Worm (Caenorhabditis elegans): ENCODE results near the gene K08D8.7.
A peak's percentile ranks its signal among the peaks of the same experiment; 100 is the strongest.

K08D8.7 gene

DNA sequence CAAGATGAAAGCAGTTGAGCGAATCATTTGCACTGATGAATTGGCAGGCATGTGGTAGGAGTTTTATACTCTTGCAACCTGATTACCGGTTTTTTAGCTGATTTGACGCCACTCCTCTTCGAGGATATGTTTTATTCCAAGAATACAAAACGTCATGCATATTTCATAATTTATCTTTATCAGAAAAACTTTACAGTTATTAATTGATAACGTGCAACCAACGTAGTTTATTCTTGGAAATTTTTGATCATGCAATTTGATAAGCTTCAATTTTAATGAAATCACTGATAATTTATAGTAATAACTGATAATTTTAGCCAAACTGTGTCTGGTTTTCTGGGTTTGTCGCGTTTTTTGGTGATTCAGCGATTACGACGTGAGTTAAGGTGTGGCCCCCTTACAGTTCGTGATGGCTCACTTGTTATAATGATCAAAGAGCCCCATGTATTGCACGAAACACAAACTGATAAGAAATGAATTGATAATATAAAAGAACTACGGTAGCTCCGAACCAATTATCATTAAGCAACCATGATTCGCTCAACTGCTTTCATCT lies 39.7 kb downstream of the K08D8.7 start, which contains the start of the genes cld-1 and dod-21:
TSS of gene cld-1 (minus strand) at position 51 of the 556 bp plus-strand sequence.
TSS of gene dod-21 (plus strand) at position 518 of the 556 bp plus-strand sequence.
- TF ChIP-seq ets-4 (GFP tag; optimal IDR thresholded peaks at IDR 0.05): no peak
- peak; percentile 69 for TF ChIP-seq nhr-80 (tag; optimal IDR thresholded peaks at IDR 0.05)
- no peak for TF ChIP-seq attf-3 (GFP tag; conservative IDR thresholded peaks at IDR 0.05)
- TF ChIP-seq nfyb-1 (GFP tag; IDR thresholded peaks at IDR 0.05): peak; percentile 78
- TF ChIP-seq ztf-25 (GFP tag; IDR thresholded peaks at IDR 0.05): no peak
- no peak for TF ChIP-seq rec-8 (tag; optimal IDR thresholded peaks at IDR 0.05)
- no peak for TF ChIP-seq sptf-2 (GFP tag; optimal IDR thresholded peaks at IDR 0.05)

DNA sequence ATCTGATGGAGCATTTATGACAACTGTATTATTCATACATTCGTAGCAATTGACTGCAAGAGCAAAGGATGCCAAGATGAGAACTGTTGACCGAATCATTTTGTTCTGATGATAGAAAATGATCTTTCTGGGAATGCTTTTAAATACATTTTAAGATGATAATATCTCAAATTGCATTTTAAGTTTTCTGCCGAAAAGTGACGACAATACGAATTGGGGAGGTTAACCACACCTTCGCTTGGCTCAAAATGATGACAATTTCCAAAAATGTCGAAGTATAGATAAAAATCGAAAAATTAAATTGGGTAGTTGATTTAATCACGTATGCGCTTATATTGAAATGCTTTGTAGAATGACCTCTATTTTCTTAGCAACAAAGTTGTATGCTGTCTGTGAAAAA lies 44.6 kb downstream of the K08D8.7 start, which contains the start of gene dod-24:
TSS of gene dod-24 (minus strand) at position 101 of the 400 bp plus-strand sequence.
- TF ChIP-seq mel-28 (tag; optimal IDR thresholded peaks at IDR 0.05; ENCODE audit: borderline replicate concordance) (no peak), mcd-1 (GFP tag; IDR thresholded peaks at IDR 0.05) (no peak), unc-130 (GFP tag; optimal IDR thresholded peaks at IDR 0.05) (no peak), F10E7.11 (tag; optimal IDR thresholded peaks at IDR 0.05) (no peak), nhr-27 (tag; optimal IDR thresholded peaks at IDR 0.05) (no peak), nhr-120 (GFP tag; IDR thresholded peaks at IDR 0.05) (no peak), ceh-58 (GFP tag; IDR thresholded peaks at IDR 0.05) (no peak)

DNA sequence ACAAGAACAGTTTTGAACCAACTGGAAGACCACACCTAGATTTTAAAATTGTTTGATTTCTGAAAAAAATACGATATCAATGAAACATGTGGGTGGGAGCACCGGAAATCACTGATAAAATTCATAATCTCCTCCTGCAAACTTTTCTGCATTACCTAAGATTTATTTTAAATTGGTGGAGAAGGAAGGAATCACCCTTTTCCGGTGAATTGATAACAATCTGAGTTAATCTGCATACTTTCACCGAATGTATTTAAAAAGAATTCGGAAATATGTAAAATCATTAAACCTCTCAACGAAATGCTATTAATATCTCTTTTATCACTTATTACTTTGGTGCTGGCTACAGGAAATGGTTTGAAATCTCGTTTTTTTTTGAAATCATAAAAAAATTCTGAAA lies 46.0 kb downstream of the K08D8.7 start, which contains the start of gene dct-19:
TSS of gene dct-19 (plus strand) at position 301 of the 400 bp plus-strand sequence.
- TF ChIP-seq F52B5.7 (tag; optimal IDR thresholded peaks at IDR 0.05) (no peak), T07F8.4 (tag; optimal IDR thresholded peaks at IDR 0.05) (no peak), ceh-100 (GFP tag; IDR thresholded peaks at IDR 0.05) (no peak), tlf-1 (GFP tag; optimal IDR thresholded peaks at IDR 0.05) (no peak), ztf-22 (GFP tag; optimal IDR thresholded peaks at IDR 0.05) (no peak), lsl-1 (GFP tag; optimal IDR thresholded peaks at IDR 0.05) (no peak)

DNA sequence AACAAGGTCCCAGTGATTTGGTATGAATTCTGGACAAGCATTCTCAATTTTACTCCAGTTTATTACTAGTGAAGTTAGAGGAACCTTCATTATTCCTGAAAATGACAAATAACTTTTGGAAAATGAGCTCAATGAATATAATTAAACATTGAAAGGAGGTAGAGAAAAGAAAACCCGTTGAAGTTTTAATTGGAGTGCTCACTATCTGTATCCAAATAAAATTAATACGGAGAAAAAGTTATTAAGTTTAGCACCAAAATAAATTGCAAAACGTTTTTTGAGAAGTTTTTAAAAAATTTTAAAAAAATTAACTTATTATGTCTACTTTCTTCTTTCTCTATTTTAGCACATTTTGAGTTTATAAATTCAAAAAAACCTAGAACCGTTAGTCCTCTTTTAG lies 49.9 kb downstream of the K08D8.7 start, which contains the start of gene F55G11.1:
TSS of gene F55G11.1 (minus strand) at position 101 of the 400 bp plus-strand sequence.
- TF ChIP-seq chd-7 (tag; optimal IDR thresholded peaks at IDR 0.05) (no peak), ztf-28 (GFP tag; IDR thresholded peaks at IDR 0.05) (no peak), lin-35 (GFP tag; optimal IDR thresholded peaks at IDR 0.05) (no peak), K12H6.12 (tag; optimal IDR thresholded peaks at IDR 0.05) (no peak), ccch-3 (GFP tag; optimal IDR thresholded peaks at IDR 0.05) (no peak), ets-4 (GFP tag; optimal IDR thresholded peaks at IDR 0.05) (no peak), B0035.1 (tag; optimal IDR thresholded peaks at IDR 0.05) (no peak), aptf-2 (GFP tag; conservative IDR thresholded peaks at IDR 0.05) (no peak), B0261.1 (tag; optimal IDR thresholded peaks at IDR 0.05) (no peak), F10E7.11 (tag; optimal IDR thresholded peaks at IDR 0.05) (no peak), let-607 (tag; optimal IDR thresholded peaks at IDR 0.05) (no peak), K11D2.4 (GFP tag; IDR thresholded peaks at IDR 0.05) (no peak), rcor-1 (GFP tag; IDR thresholded peaks at IDR 0.05) (no peak), dpl-1 (GFP tag; optimal IDR thresholded peaks at IDR 0.05) (no peak), F55B11.4 (tag; optimal IDR thresholded peaks at IDR 0.05; ENCODE audit: borderline replicate concordance, insufficient read depth) (no peak), hlh-12 (tag; optimal IDR thresholded peaks at IDR 0.05) (no peak), bed-2 (GFP tag; IDR thresholded peaks at IDR 0.05) (no peak), unc-130 (GFP tag; optimal IDR thresholded peaks at IDR 0.05) (no peak), ztf-26 (tag; optimal IDR thresholded peaks at IDR 0.05) (no peak), T07F8.4 (tag; optimal IDR thresholded peaks at IDR 0.05) (no peak)

Data from whole organism, young adult.